Worm (Caenorhabditis elegans) whole organism, mixed stage, embryonic: ENCODE results near the gene Y51B9A.9.

Source experiments
- bed-3 ChIP-seq: fragments of 200-800 bp; sonication (Bioruptor generic); optimal IDR thresholded peaks from 3 replicates; lab custom pipeline; 2018; ENCODE audit warnings: mild to moderate bottlenecking, missing genetic modification characterization, moderate library complexity, missing compliant biosample characterization
- blmp-1 ChIP-seq: fragments of 150-350 bp; optimal IDR thresholded peaks from 2 replicates; lab custom pipeline; 2014; ENCODE audit warnings: missing biosample characterization, missing genetic modification characterization
- ceh-39 ChIP-seq: fragments of 150-350 bp; optimal IDR thresholded peaks from 2 replicates; lab custom pipeline; 2014; ENCODE audit warnings: missing biosample characterization, missing genetic modification characterization
- ceh-43 ChIP-seq: fragments of 200-800 bp; sonication (Bioruptor generic); optimal IDR thresholded peaks from 2 replicates; lab custom pipeline; 2018; ENCODE audit warnings: mild to moderate bottlenecking, missing genetic modification characterization, moderate library complexity, missing compliant biosample characterization
- ceh-83 ChIP-seq: fragments of 200-800 bp; sonication (Bioruptor generic); optimal IDR thresholded peaks from 2 replicates; lab custom pipeline; 2018; ENCODE audit warnings: mild to moderate bottlenecking, missing genetic modification characterization, missing compliant biosample characterization
- ces-1 ChIP-seq: fragments of 150-350 bp; optimal IDR thresholded peaks from 2 replicates; lab custom pipeline; 2014; ENCODE audit warnings: missing biosample characterization, missing genetic modification reagents, missing genetic modification characterization
- cnd-1 ChIP-seq: fragments of 200-800 bp; sonication (Bioruptor generic); optimal IDR thresholded peaks from 2 replicates; lab custom pipeline; 2018; ENCODE audit warnings: mild to moderate bottlenecking, missing genetic modification characterization, missing compliant biosample characterization
- drap-1 ChIP-seq: fragments of 200-800 bp; sonication (Bioruptor generic); optimal IDR thresholded peaks from 3 replicates; lab custom pipeline; 2018; ENCODE audit warnings: mild to moderate bottlenecking, missing genetic modification characterization, missing compliant biosample characterization
- elt-1 ChIP-seq: sonication (generic microtip); optimal IDR thresholded peaks from 2 replicates; lab custom pipeline; 2017; ENCODE audit warnings: missing genetic modification characterization, mild to moderate bottlenecking, missing compliant biosample characterization, antibody characterized with exemption, moderate library complexity, borderline replicate concordance; ENCODE audit not compliant: insufficient read depth
- elt-3 ChIP-seq: fragments of 150-350 bp; optimal IDR thresholded peaks from 2 replicates; lab custom pipeline; 2014; ENCODE audit warnings: missing biosample characterization, missing genetic modification characterization
- flh-1 ChIP-seq: fragments of 200-800 bp; sonication (Bioruptor generic); optimal IDR thresholded peaks from 2 replicates; lab custom pipeline; 2018; ENCODE audit warnings: mild to moderate bottlenecking, missing genetic modification characterization, moderate library complexity, missing compliant biosample characterization
- ham-2 ChIP-seq: fragments of 200-800 bp; sonication (Bioruptor generic); optimal IDR thresholded peaks from 2 replicates; lab custom pipeline; 2018; ENCODE audit warnings: mild to moderate bottlenecking, missing genetic modification characterization, missing compliant biosample characterization
- hlh-1 ChIP-seq: fragments of 150-350 bp; optimal IDR thresholded peaks from 2 replicates; lab custom pipeline; 2014; ENCODE audit warnings: missing biosample characterization, missing genetic modification reagents, missing genetic modification characterization
- lin-13 ChIP-seq: fragments of 150-350 bp; optimal IDR thresholded peaks from 2 replicates; lab custom pipeline; 2014; ENCODE audit warnings: missing biosample characterization, missing genetic modification characterization
- lin-32 ChIP-seq: fragments of 200-800 bp; sonication (Bioruptor generic); optimal IDR thresholded peaks from 2 replicates; lab custom pipeline; 2018; ENCODE audit warnings: mild to moderate bottlenecking, missing genetic modification characterization, missing compliant biosample characterization
- mab-5 ChIP-seq: fragments of 150-350 bp; optimal IDR thresholded peaks from 2 replicates; lab custom pipeline; 2014; ENCODE audit warnings: missing biosample characterization, missing genetic modification characterization
- mep-1 ChIP-seq: fragments of 150-350 bp; optimal IDR thresholded peaks from 2 replicates; lab custom pipeline; 2017; ENCODE audit warnings: missing biosample characterization, missing genetic modification reagents, missing genetic modification characterization, inconsistent platforms
- mls-2 ChIP-seq: sonication (generic microtip); optimal IDR thresholded peaks from 2 replicates; lab custom pipeline; 2016; ENCODE audit warnings: mild to moderate bottlenecking, missing genetic modification characterization, moderate library complexity, missing compliant biosample characterization
- nhr-2 ChIP-seq: fragments of 150-350 bp; optimal IDR thresholded peaks from 2 replicates; lab custom pipeline; 2014; ENCODE audit warnings: missing biosample characterization, missing genetic modification characterization
- nhr-237 ChIP-seq: fragments of 150-350 bp; optimal IDR thresholded peaks from 2 replicates; lab custom pipeline; 2014; ENCODE audit warnings: missing biosample characterization, missing genetic modification characterization
- nhr-28 ChIP-seq: fragments of 150-350 bp; optimal IDR thresholded peaks from 2 replicates; lab custom pipeline; 2014; ENCODE audit warnings: missing biosample characterization, missing genetic modification characterization
- nhr-76 ChIP-seq: sonication (generic microtip); optimal IDR thresholded peaks from 2 replicates; lab custom pipeline; 2017; ENCODE audit warnings: missing biosample characterization, missing genetic modification characterization
- pha-4 ChIP-seq: fragments of 150-350 bp; optimal IDR thresholded peaks from 2 replicates; lab custom pipeline; 2018; ENCODE audit warnings: missing biosample characterization, missing genetic modification reagents, missing genetic modification characterization
- sem-2 ChIP-seq: fragments of 200-800 bp; sonication (Bioruptor generic); optimal IDR thresholded peaks from 2 replicates; lab custom pipeline; 2018; ENCODE audit warnings: mild to moderate bottlenecking, missing genetic modification characterization, missing compliant biosample characterization
- snpc-4 ChIP-seq: fragments of 150-350 bp; optimal IDR thresholded peaks from 2 replicates; lab custom pipeline; 2014; ENCODE audit warnings: missing biosample characterization, missing genetic modification characterization
- sptf-1 ChIP-seq: sonication (generic microtip); optimal IDR thresholded peaks from 2 replicates; lab custom pipeline; 2017; ENCODE audit warnings: mild to moderate bottlenecking, missing genetic modification characterization, moderate library complexity, missing compliant biosample characterization
- tbx-8 ChIP-seq: fragments of 200-800 bp; sonication (Bioruptor generic); optimal IDR thresholded peaks from 2 replicates; lab custom pipeline; 2018; ENCODE audit warnings: mild to moderate bottlenecking, missing genetic modification characterization, moderate library complexity, missing compliant biosample characterization
- unc-39 ChIP-seq: fragments of 150-350 bp; optimal IDR thresholded peaks from 2 replicates; lab custom pipeline; 2014; ENCODE audit warnings: missing biosample characterization, missing genetic modification characterization
- unc-62 ChIP-seq: fragments of 150-350 bp; optimal IDR thresholded peaks from 2 replicates; lab custom pipeline; 2014; ENCODE audit warnings: missing biosample characterization, missing genetic modification reagents, missing genetic modification characterization
- zip-8 ChIP-seq: fragments of 150-350 bp; optimal IDR thresholded peaks from 2 replicates; lab custom pipeline; 2014; ENCODE audit warnings: missing biosample characterization, missing genetic modification characterization
- ztf-11 ChIP-seq: fragments of 150-350 bp; optimal IDR thresholded peaks from 2 replicates; lab custom pipeline; 2014; ENCODE audit warnings: missing biosample characterization, missing genetic modification characterization

Y51B9A.9 gene

ce11 chrII:9407020-9407419 is 9.6 kb upstream of the Y51B9A.9 start, which contains the start of gene mpz-6:
mpz-6 (minus strand) TSS chrII:9407120.
- no peak for TF ChIP-seq unc-62 (GFP tag; lab: Kevin White, UChicago)
- no peak for TF ChIP-seq elt-1 (tag; lab: Kevin White, UChicago)
- no peak for TF ChIP-seq ztf-11 (tag; lab: Kevin White, UChicago)
- TF ChIP-seq sptf-1 (tag; lab: Kevin White, UChicago): no peak
- TF ChIP-seq mls-2: no peak
- no peak for TF ChIP-seq bed-3 (GFP tag; lab: Kevin White, UChicago)
- TF ChIP-seq unc-39 (tag; lab: Kevin White, UChicago): no peak

- TF ChIP-seq nhr-76 (tag; lab: Kevin White, UChicago) (no peak), mep-1 (tag; lab: Kevin White, UChicago) (no peak), lin-32 (GFP tag; lab: Kevin White, UChicago) (no peak), ces-1 (GFP tag; lab: Kevin White, UChicago) (no peak), lin-13 (no peak), snpc-4 (no peak), hlh-1 (tag; lab: Kevin White, UChicago) (no peak), ceh-39 (no peak), ztf-11 (tag; lab: Kevin White, UChicago) (no peak), unc-39 (tag; lab: Kevin White, UChicago) (no peak), cnd-1 (tag; lab: Kevin White, UChicago) (no peak), ham-2 (GFP tag; lab: Kevin White, UChicago) (no peak), nhr-237 (tag; lab: Kevin White, UChicago) (no peak)
Measured at ce11 chrII:9403846-9404245, 6.5 kb upstream of the Y51B9A.9 start, which contains the start of gene Y51B9A.5. Y51B9A.5 (plus strand) TSS chrII:9404146.

- TF ChIP-seq nhr-2 (no peak), blmp-1 (tag; lab: Kevin White, UChicago) (no peak), mls-2 (no peak), ces-1 (GFP tag; lab: Kevin White, UChicago) (no peak), hlh-1 (tag; lab: Kevin White, UChicago) (no peak), sem-2 (GFP tag; lab: Kevin White, UChicago) (no peak), mep-1 (tag; lab: Kevin White, UChicago) (no peak), sptf-1 (tag; lab: Kevin White, UChicago) (no peak), ceh-43 (no peak), unc-62 (GFP tag; lab: Kevin White, UChicago) (no peak), zip-8 (no peak), ceh-83 (GFP tag; lab: Kevin White, UChicago) (no peak), nhr-28 (tag; lab: Kevin White, UChicago) (no peak)
Measured at ce11 chrII:9403087-9403486, 5.7 kb upstream of the Y51B9A.9 start, which contains the start of gene Y51B9A.6. Y51B9A.6 (minus strand) TSS chrII:9403187.

ce11 chrII:9399746-9400145 is 2.4 kb upstream of the Y51B9A.9 start, which contains the start of gene Y51B9A.7:
Y51B9A.7 (plus strand) TSS chrII:9400046.
- TF ChIP-seq mls-2 (no peak), nhr-237 (tag; lab: Kevin White, UChicago) (no peak), sptf-1 (tag; lab: Kevin White, UChicago) (no peak), nhr-2 (no peak), elt-1 (tag; lab: Kevin White, UChicago) (no peak), ceh-83 (GFP tag; lab: Kevin White, UChicago) (no peak), zip-8 (no peak), hlh-1 (tag; lab: Kevin White, UChicago) (no peak), bed-3 (GFP tag; lab: Kevin White, UChicago) (no peak), ces-1 (GFP tag; lab: Kevin White, UChicago) (no peak), nhr-76 (tag; lab: Kevin White, UChicago) (no peak), mab-5 (no peak), drap-1 (no peak), nhr-28 (tag; lab: Kevin White, UChicago) (no peak), unc-62 (GFP tag; lab: Kevin White, UChicago) (no peak), ceh-39 (no peak), pha-4 (tag; lab: Kevin White, UChicago) (no peak)

- no peak for TF ChIP-seq unc-39 (tag; lab: Kevin White, UChicago)
- TF ChIP-seq unc-62 (GFP tag; lab: Kevin White, UChicago): no peak
- no peak for TF ChIP-seq elt-3 (tag; lab: Kevin White, UChicago)
- no peak for TF ChIP-seq ceh-43
- TF ChIP-seq ces-1 (GFP tag; lab: Kevin White, UChicago): no peak
- TF ChIP-seq zip-8: no peak
- TF ChIP-seq cnd-1 (tag; lab: Kevin White, UChicago): no peak
- no peak for TF ChIP-seq flh-1 (GFP tag; lab: Kevin White, UChicago)
- no peak for TF ChIP-seq tbx-8 (GFP tag; lab: Kevin White, UChicago)
- no peak for TF ChIP-seq elt-1 (tag; lab: Kevin White, UChicago)
- no peak for TF ChIP-seq mls-2
- TF ChIP-seq sem-2 (GFP tag; lab: Kevin White, UChicago): no peak
- TF ChIP-seq nhr-237 (tag; lab: Kevin White, UChicago): no peak
- no peak for TF ChIP-seq hlh-1 (tag; lab: Kevin White, UChicago)
- TF ChIP-seq, all 35 proteins: peak for 0
Measured at ce11 chrII:9398370-9398901, 1.0 kb upstream of the Y51B9A.9 start, which contains the start of the genes Y51B9A.14 and Y51B9A.8. Y51B9A.14 (minus strand) TSS chrII:9398470. Y51B9A.8 (plus strand) TSS chrII:9398851.
